Worm (Caenorhabditis elegans) whole organism, L3 larva: ENCODE measurements around the gene ZK856.14.

Source experiments
- R02D3.7 ChIP-seq: fragments of 150-350 bp; optimal IDR thresholded peaks from 2 replicates; lab custom pipeline; 2014; ENCODE audit warnings: missing biosample characterization, missing genetic modification characterization
- ZK546.5 ChIP-seq: sonication (generic microtip); optimal IDR thresholded peaks from 2 replicates; lab custom pipeline; 2017; ENCODE audit warnings: missing biosample characterization, missing genetic modification characterization
- aly-2 ChIP-seq: fragments of 150-350 bp; optimal IDR thresholded peaks from 2 replicates; lab custom pipeline; 2014; ENCODE audit warnings: missing biosample characterization, missing genetic modification characterization
- ama-1 ChIP-seq: fragments of 150-350 bp; optimal IDR thresholded peaks from 2 replicates; lab custom pipeline; 2018
- ceh-9 ChIP-seq: sonication (generic microtip); optimal IDR thresholded peaks from 2 replicates; lab custom pipeline; 2018; ENCODE audit warnings: missing biosample characterization, missing genetic modification characterization
- daf-12 ChIP-seq: fragments of 150-350 bp; optimal IDR thresholded peaks from 2 replicates; lab custom pipeline; 2014; ENCODE audit warnings: missing biosample characterization, missing genetic modification reagents, missing genetic modification characterization
- egl-27 ChIP-seq: sonication (generic microtip); optimal IDR thresholded peaks from 4 replicates; lab custom pipeline; 2017; ENCODE audit warnings: missing biosample characterization, missing genetic modification reagents, missing genetic modification characterization
- egl-5 ChIP-seq: fragments of 150-350 bp; optimal IDR thresholded peaks from 2 replicates; lab custom pipeline; 2017; ENCODE audit warnings: missing biosample characterization, missing genetic modification reagents, missing genetic modification characterization, inconsistent platforms
- elt-1 ChIP-seq: fragments of 150-350 bp; optimal IDR thresholded peaks from 2 replicates; lab custom pipeline; 2014; ENCODE audit warnings: missing biosample characterization, missing genetic modification characterization
- elt-2 ChIP-seq: sonication (generic microtip); optimal IDR thresholded peaks from 2 replicates; lab custom pipeline; 2016; ENCODE audit warnings: missing genetic modification reagents, mild to moderate bottlenecking, missing genetic modification characterization, missing compliant biosample characterization
- elt-3 ChIP-seq, 3 experiments: fragments of 150-350 bp in 1 of 3; sonication (generic microtip) in 2 of 3; optimal IDR thresholded peaks; 2 replicates in 2 of 3; 4 replicates in 1 of 3; lab custom pipeline; 2014 to 2017; ENCODE audit warnings: missing biosample characterization in 3 of 3, missing genetic modification characterization in 3 of 3
- fkh-2 ChIP-seq: fragments of 150-350 bp; optimal IDR thresholded peaks from 2 replicates; lab custom pipeline; 2014; ENCODE audit warnings: missing biosample characterization, missing genetic modification reagents, missing genetic modification characterization
- fos-1 ChIP-seq: fragments of 150-350 bp; optimal IDR thresholded peaks from 2 replicates; lab custom pipeline; 2014; ENCODE audit warnings: missing biosample characterization, missing genetic modification characterization
- hmg-11 ChIP-seq: sonication (generic microtip); optimal IDR thresholded peaks from 2 replicates; lab custom pipeline; 2016; ENCODE audit warnings: missing genetic modification characterization, missing compliant biosample characterization
- jun-1 ChIP-seq: fragments of 150-350 bp; optimal IDR thresholded peaks from 2 replicates; lab custom pipeline; 2014; ENCODE audit warnings: missing biosample characterization, missing genetic modification reagents, missing genetic modification characterization
- lin-15B ChIP-seq: fragments of 150-350 bp; optimal IDR thresholded peaks from 2 replicates; lab custom pipeline; 2014; ENCODE audit warnings: missing biosample characterization, missing genetic modification characterization
- mdl-1 ChIP-seq: fragments of 150-350 bp; optimal IDR thresholded peaks from 2 replicates; lab custom pipeline; 2014; ENCODE audit warnings: missing biosample characterization, missing genetic modification characterization
- mml-1 ChIP-seq: fragments of 150-350 bp; sonication (generic microtip); optimal IDR thresholded peaks from 3 replicates; lab custom pipeline; 2014; ENCODE audit warnings: missing biosample characterization, missing genetic modification characterization
- nfya-1 ChIP-seq: sonication (generic microtip); optimal IDR thresholded peaks from 2 replicates; lab custom pipeline; 2017; ENCODE audit warnings: missing genetic modification characterization, mild to moderate bottlenecking, missing compliant biosample characterization, antibody characterized with exemption, moderate library complexity; ENCODE audit not compliant: insufficient read depth
- nhr-12 ChIP-seq: fragments of 150-350 bp; optimal IDR thresholded peaks from 2 replicates; lab custom pipeline; 2014; ENCODE audit warnings: missing biosample characterization, missing genetic modification characterization
- nhr-237 ChIP-seq: fragments of 150-350 bp; optimal IDR thresholded peaks from 2 replicates; lab custom pipeline; 2014; ENCODE audit warnings: missing biosample characterization, missing genetic modification characterization
- nhr-25 ChIP-seq: sonication (generic microtip); optimal IDR thresholded peaks from 2 replicates; lab custom pipeline; 2017; ENCODE audit warnings: missing biosample characterization, missing genetic modification characterization
- nhr-28 ChIP-seq: fragments of 150-350 bp; optimal IDR thresholded peaks from 2 replicates; lab custom pipeline; 2014; ENCODE audit warnings: missing biosample characterization, missing genetic modification characterization
- nhr-43 ChIP-seq: sonication (generic microtip); optimal IDR thresholded peaks from 2 replicates; lab custom pipeline; 2016; ENCODE audit warnings: mild to moderate bottlenecking, missing genetic modification characterization, missing compliant biosample characterization; ENCODE audit not compliant: poor library complexity, severe bottlenecking
- nhr-67 ChIP-seq: fragments of 150-350 bp; optimal IDR thresholded peaks from 2 replicates; lab custom pipeline; 2014; ENCODE audit warnings: missing biosample characterization, missing genetic modification characterization
- nhr-77 ChIP-seq: fragments of 150-350 bp; optimal IDR thresholded peaks from 2 replicates; lab custom pipeline; 2014; ENCODE audit warnings: missing biosample characterization, missing genetic modification characterization
- sea-2 ChIP-seq: fragments of 150-350 bp; sonication (generic microtip); optimal IDR thresholded peaks from 4 replicates; lab custom pipeline; 2014; ENCODE audit warnings: missing biosample characterization, missing genetic modification reagents, missing genetic modification characterization
- skn-1 ChIP-seq: fragments of 150-350 bp; optimal IDR thresholded peaks from 2 replicates; lab custom pipeline; 2014; ENCODE audit warnings: missing biosample characterization, missing genetic modification characterization
- snpc-4 ChIP-seq: fragments of 150-350 bp; optimal IDR thresholded peaks from 2 replicates; lab custom pipeline; 2014; ENCODE audit warnings: missing biosample characterization, missing genetic modification characterization
- tbx-2 ChIP-seq: sonication (generic microtip); optimal IDR thresholded peaks from 2 replicates; lab custom pipeline; 2016; ENCODE audit warnings: mild to moderate bottlenecking, missing genetic modification characterization, missing compliant biosample characterization
- unc-39 ChIP-seq: sonication (generic microtip); optimal IDR thresholded peaks from 4 replicates; lab custom pipeline; 2017; ENCODE audit warnings: missing biosample characterization, missing genetic modification characterization
- unc-62 ChIP-seq: fragments of 150-350 bp; sonication (generic microtip); optimal IDR thresholded peaks from 4 replicates; lab custom pipeline; 2014; ENCODE audit warnings: missing biosample characterization, missing genetic modification reagents, missing genetic modification characterization
- zag-1 ChIP-seq: fragments of 150-350 bp; optimal IDR thresholded peaks from 2 replicates; lab custom pipeline; 2014; ENCODE audit warnings: missing biosample characterization, missing genetic modification characterization
- ztf-11 ChIP-seq: fragments of 150-350 bp; optimal IDR thresholded peaks from 2 replicates; lab custom pipeline; 2014; ENCODE audit warnings: missing biosample characterization, missing genetic modification characterization
- ztf-4 ChIP-seq: fragments of 150-350 bp; optimal IDR thresholded peaks from 2 replicates; lab custom pipeline; 2014; ENCODE audit warnings: missing biosample characterization, missing genetic modification characterization

The ZK856.14 gene

ce11 chrV:10229222-10229879, 12.5 kb downstream of the ZK856.14 start, which contains the start of the genes pyt-1 and fipr-7:
Gene pyt-1, minus strand, starts transcription at chrV:10229322.
Gene fipr-7, plus strand, starts transcription at chrV:10229829.
- TF ChIP-seq elt-2 (tag; lab: Kevin White, UChicago) (no peak), nhr-12 (no peak), daf-12 (tag; lab: Kevin White, UChicago) (no peak), aly-2 (tag; lab: Kevin White, UChicago) (no peak), fos-1 (tag; lab: Kevin White, UChicago) (no peak), nhr-67 (no peak), elt-1 (tag; lab: Kevin White, UChicago) (no peak), nhr-43 (tag; lab: Kevin White, UChicago) (no peak)

ce11 chrV:10230932-10231331, 14.1 kb downstream of the ZK856.14 start, which contains the start of gene fipr-6:
Gene fipr-6, plus strand, starts transcription at chrV:10231232.
- TF ChIP-seq nhr-25 (tag; lab: Kevin White, UChicago) (no peak), unc-39 (tag; lab: Kevin White, UChicago) (no peak), egl-27 (tag; lab: Kevin White, UChicago) (no peak)

- TF ChIP-seq mml-1 (tag; lab: Kevin White, UChicago) (no peak), R02D3.7 (tag; lab: Kevin White, UChicago) (no peak), ceh-9 (no peak), ZK546.5 (tag; lab: Kevin White, UChicago) (no peak), daf-12 (tag; lab: Kevin White, UChicago) (no peak), skn-1 (tag; lab: Kevin White, UChicago) (no peak), nhr-237 (no peak), elt-2 (tag; lab: Kevin White, UChicago) (no peak), nfya-1 (no peak), egl-27 (tag; lab: Kevin White, UChicago) (no peak), lin-15B (no peak), hmg-11 (no peak), zag-1 (tag; lab: Kevin White, UChicago) (no peak), sea-2 (GFP tag; lab: Kevin White, UChicago) (no peak), fos-1 (tag; lab: Kevin White, UChicago) (no peak), fkh-2 (tag; lab: Kevin White, UChicago) (no peak)
These were observed 16.5 kb downstream of the ZK856.14 start, which contains the start of gene str-182 for ce11 chrV:10233330-10233729. Gene str-182, minus strand, starts transcription at chrV:10233430.

- TF ChIP-seq elt-3 (tag; optimal IDR thresholded peaks at IDR 0.05; lab: Kevin White, UChicago): no peak
- no peak for TF ChIP-seq mdl-1
- no peak for TF ChIP-seq jun-1
- no peak for TF ChIP-seq ztf-11 (tag; lab: Kevin White, UChicago)
- TF ChIP-seq ztf-4 (tag; lab: Kevin White, UChicago): no peak
- TF ChIP-seq nhr-77 (tag; lab: Kevin White, UChicago): no peak
- TF ChIP-seq nhr-28 (tag; lab: Kevin White, UChicago): no peak
- TF ChIP-seq snpc-4 (tag; lab: Kevin White, UChicago): no peak
- TF ChIP-seq ceh-9: no peak
- TF ChIP-seq unc-62 (GFP tag; lab: Kevin White, UChicago): no peak
- no peak for TF ChIP-seq egl-5
- TF ChIP-seq fos-1 (tag; lab: Kevin White, UChicago): no peak
- no peak for TF ChIP-seq tbx-2 (tag; lab: Kevin White, UChicago)
- TF ChIP-seq daf-12 (tag; lab: Kevin White, UChicago): no peak
- TF ChIP-seq aly-2 (tag; lab: Kevin White, UChicago): no peak
- no peak for TF ChIP-seq nfya-1
These were observed 20.3 kb downstream of the ZK856.14 start for ce11 chrV:10237171-10237570.

ce11 chrV:10237959-10238444, 21.2 kb downstream of the ZK856.14 start:
- TF ChIP-seq nhr-237 (no peak), ama-1 (lab: Kevin White, UChicago) (peak; percentile 6)
